Fruit fly (Drosophila melanogaster): ENCODE measurements around the gene CG12483.

The CG12483 gene

DNA sequence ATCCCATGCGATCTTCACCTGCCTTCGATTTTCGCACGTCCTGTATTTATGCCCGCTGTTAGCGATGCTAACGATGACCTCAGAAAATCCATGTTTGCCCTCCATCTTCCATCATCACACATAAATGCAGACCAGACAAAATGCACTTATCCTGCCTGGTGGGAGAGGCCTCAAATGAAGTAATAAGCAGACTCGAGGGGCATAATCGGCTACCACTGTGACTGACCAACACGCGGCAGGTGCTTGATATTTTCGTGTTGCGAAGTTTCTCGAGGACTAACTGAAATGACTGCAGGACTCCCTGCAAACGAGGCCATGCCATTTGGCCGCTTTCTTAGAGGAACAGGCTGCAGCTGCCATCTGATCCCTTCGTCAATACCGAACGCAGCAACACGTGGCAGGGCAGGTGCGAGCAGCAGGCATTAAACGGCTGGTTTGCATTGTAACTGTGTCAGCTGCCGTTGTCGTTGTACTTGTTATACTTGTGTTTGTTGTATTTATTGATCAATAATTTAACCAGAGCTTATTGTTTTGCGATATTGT is 50.5 kb downstream of the CG12483 start:
- TF ChIP-seq dl (GFP tag; optimal IDR thresholded peaks at IDR 0.05; ENCODE audit: insufficient read depth in 1 of 2, partially characterized antibody in 2 of 2) (no peak), Dfd (GFP tag; optimal IDR thresholded peaks at IDR 0.05) (no peak), CG32264 (GFP tag; optimal IDR thresholded peaks at IDR 0.05) (no peak), sage (GFP tag; optimal IDR thresholded peaks at IDR 0.05) (no peak), Jra (GFP tag; optimal IDR thresholded peaks at IDR 0.05) (no peak), usp (GFP tag; optimal IDR thresholded peaks at IDR 0.05) (no peak)

Measured in whole organism, wandering third instar larva.